Fruit fly (Drosophila melanogaster) whole organism: Measurements from ENCODE around the gene CG15923.

Source experiments
- CG8478 ChIP-seq: fragments of >200 bp; optimal IDR thresholded peaks from 2 replicates; lab custom pipeline; 2018; ENCODE audit warnings: inconsistent platforms
- pan ChIP-seq: fragments of >200 bp; optimal IDR thresholded peaks from 2 replicates; lab custom pipeline; 2017

- TF ChIP-seq CG8478 (lab: Kevin White, UChicago) (no peak), pan (lab: Kevin White, UChicago) (no peak)
Measured at dm6 chr3R:20563830-20564421, 52.8 kb downstream of the CG15923 start, which contains the start of gene CG10877.
